Worm (Caenorhabditis elegans) whole organism, L3 larva: Measurements from ENCODE around the gene clec-182.

Source experiments
- R02D3.7 ChIP-seq: fragments of 150-350 bp; optimal IDR thresholded peaks from 2 replicates; lab custom pipeline; 2014; ENCODE audit warnings: missing biosample characterization, missing genetic modification characterization
- ZK546.5 ChIP-seq: sonication (generic microtip); optimal IDR thresholded peaks from 2 replicates; lab custom pipeline; 2017; ENCODE audit warnings: missing biosample characterization, missing genetic modification characterization
- aly-2 ChIP-seq: fragments of 150-350 bp; optimal IDR thresholded peaks from 2 replicates; lab custom pipeline; 2014; ENCODE audit warnings: missing biosample characterization, missing genetic modification characterization
- ama-1 ChIP-seq: fragments of 150-350 bp; optimal IDR thresholded peaks from 2 replicates; lab custom pipeline; 2018
- ceh-16 ChIP-seq: sonication (generic microtip); optimal IDR thresholded peaks from 2 replicates; lab custom pipeline; 2017; ENCODE audit warnings: missing biosample characterization, missing genetic modification characterization
- ceh-28 ChIP-seq: fragments of 150-350 bp; optimal IDR thresholded peaks from 2 replicates; lab custom pipeline; 2014; ENCODE audit warnings: missing biosample characterization, missing genetic modification reagents, missing genetic modification characterization
- ceh-82 ChIP-seq: fragments of 150-350 bp; optimal IDR thresholded peaks from 2 replicates; lab custom pipeline; 2014; ENCODE audit warnings: missing biosample characterization, missing genetic modification characterization
- daf-12 ChIP-seq: fragments of 150-350 bp; optimal IDR thresholded peaks from 2 replicates; lab custom pipeline; 2014; ENCODE audit warnings: missing biosample characterization, missing genetic modification reagents, missing genetic modification characterization
- egl-27 ChIP-seq: sonication (generic microtip); optimal IDR thresholded peaks from 4 replicates; lab custom pipeline; 2017; ENCODE audit warnings: missing biosample characterization, missing genetic modification reagents, missing genetic modification characterization
- egl-5 ChIP-seq: fragments of 150-350 bp; optimal IDR thresholded peaks from 2 replicates; lab custom pipeline; 2017; ENCODE audit warnings: missing biosample characterization, missing genetic modification reagents, missing genetic modification characterization, inconsistent platforms
- elt-1 ChIP-seq: fragments of 150-350 bp; optimal IDR thresholded peaks from 2 replicates; lab custom pipeline; 2014; ENCODE audit warnings: missing biosample characterization, missing genetic modification characterization
- elt-2 ChIP-seq: sonication (generic microtip); optimal IDR thresholded peaks from 2 replicates; lab custom pipeline; 2016; ENCODE audit warnings: missing genetic modification reagents, mild to moderate bottlenecking, missing genetic modification characterization, missing compliant biosample characterization
- elt-3 ChIP-seq, 3 experiments: fragments of 150-350 bp in 1 of 3; sonication (generic microtip) in 2 of 3; optimal IDR thresholded peaks; 2 replicates in 2 of 3; 4 replicates in 1 of 3; lab custom pipeline; 2014 to 2017; ENCODE audit warnings: missing biosample characterization in 3 of 3, missing genetic modification characterization in 3 of 3
- fkh-10 ChIP-seq: sonication (generic microtip); optimal IDR thresholded peaks from 2 replicates; lab custom pipeline; 2017; ENCODE audit warnings: missing biosample characterization, missing genetic modification reagents, missing genetic modification characterization
- fkh-2 ChIP-seq: fragments of 150-350 bp; optimal IDR thresholded peaks from 2 replicates; lab custom pipeline; 2014; ENCODE audit warnings: missing biosample characterization, missing genetic modification reagents, missing genetic modification characterization
- fos-1 ChIP-seq: fragments of 150-350 bp; optimal IDR thresholded peaks from 2 replicates; lab custom pipeline; 2014; ENCODE audit warnings: missing biosample characterization, missing genetic modification characterization
- lin-15B ChIP-seq: fragments of 150-350 bp; optimal IDR thresholded peaks from 2 replicates; lab custom pipeline; 2014; ENCODE audit warnings: missing biosample characterization, missing genetic modification characterization
- lin-39 ChIP-seq: fragments of 150-350 bp; optimal IDR thresholded peaks from 2 replicates; lab custom pipeline; 2018; ENCODE audit warnings: missing biosample characterization, missing genetic modification reagents, missing genetic modification characterization
- mdl-1 ChIP-seq: fragments of 150-350 bp; optimal IDR thresholded peaks from 2 replicates; lab custom pipeline; 2014; ENCODE audit warnings: missing biosample characterization, missing genetic modification characterization
- nfya-1 ChIP-seq: sonication (generic microtip); optimal IDR thresholded peaks from 2 replicates; lab custom pipeline; 2017; ENCODE audit warnings: missing genetic modification characterization, mild to moderate bottlenecking, missing compliant biosample characterization, antibody characterized with exemption, moderate library complexity; ENCODE audit not compliant: insufficient read depth
- nhr-11 ChIP-seq: fragments of 150-350 bp; optimal IDR thresholded peaks from 2 replicates; lab custom pipeline; 2014; ENCODE audit warnings: missing biosample characterization, missing genetic modification characterization
- nhr-23 ChIP-seq: fragments of 150-350 bp; optimal IDR thresholded peaks from 2 replicates; lab custom pipeline; 2014; ENCODE audit warnings: missing biosample characterization, missing genetic modification reagents, missing genetic modification characterization
- nhr-237 ChIP-seq: fragments of 150-350 bp; optimal IDR thresholded peaks from 2 replicates; lab custom pipeline; 2014; ENCODE audit warnings: missing biosample characterization, missing genetic modification characterization
- nhr-25 ChIP-seq: sonication (generic microtip); optimal IDR thresholded peaks from 2 replicates; lab custom pipeline; 2017; ENCODE audit warnings: missing biosample characterization, missing genetic modification characterization
- nhr-43 ChIP-seq: sonication (generic microtip); optimal IDR thresholded peaks from 2 replicates; lab custom pipeline; 2016; ENCODE audit warnings: mild to moderate bottlenecking, missing genetic modification characterization, missing compliant biosample characterization; ENCODE audit not compliant: poor library complexity, severe bottlenecking
- nhr-67 ChIP-seq: fragments of 150-350 bp; optimal IDR thresholded peaks from 2 replicates; lab custom pipeline; 2014; ENCODE audit warnings: missing biosample characterization, missing genetic modification characterization
- nhr-76 ChIP-seq: fragments of 150-350 bp; sonication (generic microtip); optimal IDR thresholded peaks from 5 replicates; lab custom pipeline; 2014; ENCODE audit warnings: missing biosample characterization, missing genetic modification characterization
- nhr-77 ChIP-seq: fragments of 150-350 bp; optimal IDR thresholded peaks from 2 replicates; lab custom pipeline; 2014; ENCODE audit warnings: missing biosample characterization, missing genetic modification characterization
- skn-1 ChIP-seq: fragments of 150-350 bp; optimal IDR thresholded peaks from 2 replicates; lab custom pipeline; 2014; ENCODE audit warnings: missing biosample characterization, missing genetic modification characterization
- snpc-4 ChIP-seq: fragments of 150-350 bp; optimal IDR thresholded peaks from 2 replicates; lab custom pipeline; 2014; ENCODE audit warnings: missing biosample characterization, missing genetic modification characterization
- tbx-2 ChIP-seq: sonication (generic microtip); optimal IDR thresholded peaks from 2 replicates; lab custom pipeline; 2016; ENCODE audit warnings: mild to moderate bottlenecking, missing genetic modification characterization, missing compliant biosample characterization
- unc-39 ChIP-seq: sonication (generic microtip); optimal IDR thresholded peaks from 4 replicates; lab custom pipeline; 2017; ENCODE audit warnings: missing biosample characterization, missing genetic modification characterization
- unc-62 ChIP-seq: fragments of 150-350 bp; sonication (generic microtip); optimal IDR thresholded peaks from 4 replicates; lab custom pipeline; 2014; ENCODE audit warnings: missing biosample characterization, missing genetic modification reagents, missing genetic modification characterization
- zag-1 ChIP-seq: fragments of 150-350 bp; optimal IDR thresholded peaks from 2 replicates; lab custom pipeline; 2014; ENCODE audit warnings: missing biosample characterization, missing genetic modification characterization
- ztf-11 ChIP-seq: fragments of 150-350 bp; optimal IDR thresholded peaks from 2 replicates; lab custom pipeline; 2014; ENCODE audit warnings: missing biosample characterization, missing genetic modification characterization
- ztf-4 ChIP-seq: fragments of 150-350 bp; optimal IDR thresholded peaks from 2 replicates; lab custom pipeline; 2014; ENCODE audit warnings: missing biosample characterization, missing genetic modification characterization

The clec-182 gene

DNA sequence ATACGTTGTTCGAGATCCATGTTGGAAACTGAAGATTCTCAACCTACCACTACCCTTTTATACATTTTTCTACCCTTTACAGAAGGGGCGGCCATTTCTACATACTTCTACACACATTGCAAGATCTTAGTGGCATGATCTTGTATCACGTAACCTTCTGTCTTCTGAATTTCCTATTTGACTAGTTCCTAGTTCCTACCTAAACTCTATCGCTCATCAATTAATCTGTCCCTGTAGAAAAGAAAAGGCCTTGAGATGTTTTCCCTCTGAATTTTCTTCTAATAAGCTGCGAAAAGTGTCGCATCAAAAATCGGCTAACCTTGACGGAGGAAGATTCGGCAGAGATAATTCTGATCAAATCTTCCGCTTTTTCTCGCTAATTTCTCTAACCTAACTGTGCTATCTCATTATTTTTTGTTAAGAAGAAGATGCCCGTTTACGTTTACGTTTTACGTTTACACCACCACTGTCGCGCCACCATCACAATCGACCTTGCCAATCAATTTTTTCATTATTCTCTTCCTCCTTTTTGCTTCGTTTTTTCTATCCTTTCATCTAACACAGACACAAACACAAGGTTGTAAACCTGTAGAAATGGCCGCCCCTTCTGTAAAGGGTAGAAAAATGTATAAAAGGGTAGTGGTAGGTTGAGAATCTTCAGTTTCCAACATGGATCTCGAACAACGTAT, 26.1 kb upstream of the clec-182 start, which contains the start of the genes col-117 and col-3:
TSS of gene col-117 (minus strand) at position 51 of the 689 bp plus-strand sequence.
TSS of gene col-3 (plus strand) at position 639 of the 689 bp plus-strand sequence.
- TF ChIP-seq fos-1 (tag; lab: Kevin White, UChicago), result no peak
- TF ChIP-seq fkh-10, result no peak
- TF ChIP-seq ceh-28 (tag; lab: Kevin White, UChicago), result no peak
- no peak for TF ChIP-seq egl-5 (tag; lab: Kevin White, UChicago)
- no peak for TF ChIP-seq nhr-76 (tag; lab: Kevin White, UChicago)
- TF ChIP-seq ceh-82 (tag; lab: Kevin White, UChicago), result no peak
- TF ChIP-seq nhr-23 (tag; lab: Kevin White, UChicago), result peak; percentile 29
- TF ChIP-seq elt-3 (tag; optimal IDR thresholded peaks at IDR 0.05; lab: Kevin White, UChicago), result no peak
- TF ChIP-seq elt-1 (tag; lab: Kevin White, UChicago), result peak; percentile 83
- TF ChIP-seq lin-15B, result no peak
- TF ChIP-seq zag-1 (tag; lab: Kevin White, UChicago), result no peak
- no peak for TF ChIP-seq R02D3.7 (tag; lab: Kevin White, UChicago)
- no peak for TF ChIP-seq snpc-4 (tag; lab: Kevin White, UChicago)
- TF ChIP-seq mdl-1 (tag; lab: Kevin White, UChicago), result no peak
- TF ChIP-seq elt-2 (tag; lab: Kevin White, UChicago), result no peak
- no peak for TF ChIP-seq skn-1 (tag; lab: Kevin White, UChicago)
- no peak for TF ChIP-seq ztf-11 (tag; lab: Kevin White, UChicago)
- TF ChIP-seq ceh-16, result no peak
- no peak for TF ChIP-seq nhr-237 (tag; lab: Kevin White, UChicago)
- no peak for TF ChIP-seq daf-12 (tag; lab: Kevin White, UChicago)
- no peak for TF ChIP-seq nhr-67 (tag; lab: Kevin White, UChicago)
- TF ChIP-seq nhr-11, result no peak
- TF ChIP-seq ama-1, result no peak
- TF ChIP-seq unc-62 (GFP tag; lab: Kevin White, UChicago), result no peak
- peak; percentile 86 for TF ChIP-seq nhr-25 (tag; lab: Kevin White, UChicago)
- TF ChIP-seq nhr-77 (tag; lab: Kevin White, UChicago), result no peak
- peak; percentile 16 for TF ChIP-seq nhr-43
- no peak for TF ChIP-seq aly-2 (tag; lab: Kevin White, UChicago)
- no peak for TF ChIP-seq lin-39

DNA sequence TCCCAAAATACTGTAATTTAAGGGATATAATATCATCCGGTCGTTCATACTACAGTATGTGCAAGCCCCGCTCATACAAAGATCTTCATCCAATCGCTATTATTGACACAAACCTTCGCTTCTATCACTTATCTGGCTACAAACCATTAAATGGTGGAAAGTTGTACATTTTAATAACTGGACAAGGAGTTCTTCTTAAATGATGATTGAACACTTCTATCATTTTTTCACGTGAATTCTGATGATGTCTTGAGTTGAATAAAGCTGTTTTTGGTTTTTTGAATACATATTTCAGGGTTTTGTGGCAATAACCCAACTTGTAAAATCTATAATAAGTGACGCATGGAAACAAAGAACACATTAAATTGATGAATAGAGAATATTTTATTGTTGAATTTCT, 24.4 kb upstream of the clec-182 start:
- TF ChIP-seq elt-1 (tag; lab: Kevin White, UChicago) (peak; percentile 1), mdl-1 (tag; lab: Kevin White, UChicago) (no peak), unc-62 (GFP tag; lab: Kevin White, UChicago) (no peak), snpc-4 (tag; lab: Kevin White, UChicago) (no peak), unc-39 (tag; lab: Kevin White, UChicago) (no peak), elt-3 (tag; optimal IDR thresholded peaks at IDR 0.05; lab: Kevin White, UChicago) (peak in 1 of 3 experiments; percentile 64), ceh-28 (tag; lab: Kevin White, UChicago) (peak; percentile 23), R02D3.7 (tag; lab: Kevin White, UChicago) (peak; percentile 45), nhr-23 (tag; lab: Kevin White, UChicago) (peak; percentile 0), nfya-1 (tag; lab: Kevin White, UChicago) (peak; percentile 20), ztf-11 (tag; lab: Kevin White, UChicago) (no peak), nhr-43 (peak; percentile 63), nhr-25 (tag; lab: Kevin White, UChicago) (peak; percentile 79)

DNA sequence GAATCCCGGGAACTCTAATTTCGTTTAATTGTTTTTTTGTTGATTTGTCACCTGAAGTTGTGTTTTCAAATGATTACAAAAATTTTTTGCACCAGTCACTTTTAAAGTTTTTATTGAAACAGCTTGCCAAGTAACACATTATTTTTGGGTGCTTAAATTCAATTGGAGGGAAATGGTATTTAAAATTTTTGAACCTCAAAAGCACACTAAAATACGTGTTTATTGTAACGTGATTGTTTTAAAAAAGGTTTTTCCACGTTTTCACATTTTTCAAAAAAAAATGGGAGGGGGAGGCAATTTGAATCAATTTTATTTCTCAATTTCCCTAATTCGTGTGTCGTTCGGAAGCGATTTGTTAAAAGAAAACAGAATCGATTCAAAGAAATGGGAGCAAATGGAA, 23.0 kb upstream of the clec-182 start, which contains the start of gene T28C6.5:
TSS of gene T28C6.5 (plus strand) at position 301 of the 400 bp plus-strand sequence.
- TF ChIP-seq egl-27 (tag; lab: Kevin White, UChicago) (no peak), tbx-2 (tag; lab: Kevin White, UChicago) (no peak)

ce11 chrIV:8820041-8820440, 21.9 kb upstream of the clec-182 start, which contains the start of gene T28C6.3:
Gene T28C6.3 (plus strand): TSS chrIV:8820341.
- TF ChIP-seq nhr-43, result no peak
- TF ChIP-seq elt-2 (tag; lab: Kevin White, UChicago), result no peak
- no peak for TF ChIP-seq elt-3 (tag; optimal IDR thresholded peaks at IDR 0.05; lab: Kevin White, UChicago)
- TF ChIP-seq nhr-25 (tag; lab: Kevin White, UChicago), result no peak
- TF ChIP-seq ZK546.5 (tag; lab: Kevin White, UChicago), result no peak
- TF ChIP-seq nhr-11, result no peak
- TF ChIP-seq egl-27 (tag; lab: Kevin White, UChicago), result no peak
- no peak for TF ChIP-seq lin-15B
- no peak for TF ChIP-seq ceh-28 (tag; lab: Kevin White, UChicago)
- TF ChIP-seq ztf-4 (tag; lab: Kevin White, UChicago), result no peak
- no peak for TF ChIP-seq fkh-2 (tag; lab: Kevin White, UChicago)
